Worm (Caenorhabditis elegans): ENCODE results near the gene F45E1.4.

The F45E1.4 gene

DNA sequence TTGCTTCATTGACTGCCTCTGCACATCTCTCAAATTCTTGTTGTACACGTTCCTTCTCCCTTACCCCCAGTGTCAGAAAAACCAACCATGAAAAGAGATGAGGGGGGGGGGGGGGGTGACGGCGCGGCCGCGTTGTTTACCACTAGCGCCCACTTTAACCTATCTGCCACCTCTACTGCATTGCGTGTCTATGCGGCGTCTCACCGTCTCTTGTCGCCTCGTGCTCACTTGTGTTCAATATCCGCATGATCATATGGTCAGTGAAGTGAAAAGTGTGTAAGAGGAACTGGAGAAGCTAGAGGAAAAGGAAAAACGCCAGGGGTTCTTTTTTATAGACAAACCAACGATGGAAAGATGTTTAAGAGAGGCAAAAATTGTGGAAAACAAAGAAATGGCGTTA is 33.9 kb downstream of the F45E1.4 start:
- TF ChIP-seq egl-27 (tag; optimal IDR thresholded peaks at IDR 0.05) (no peak), nhr-76 (tag; optimal IDR thresholded peaks at IDR 0.05) (peak; percentile 11), fkh-10 (GFP tag; optimal IDR thresholded peaks at IDR 0.05) (peak; percentile 30), ceh-16 (tag; optimal IDR thresholded peaks at IDR 0.05) (no peak), tbx-2 (tag; optimal IDR thresholded peaks at IDR 0.05) (peak; percentile 55), ama-1 (optimal IDR thresholded peaks at IDR 0.05) (peak; percentile 91), nhr-43 (tag; optimal IDR thresholded peaks at IDR 0.05; ENCODE audit: poor library complexity, severe bottlenecking) (peak; percentile 47), nhr-25 (tag; optimal IDR thresholded peaks at IDR 0.05) (peak; percentile 66), ceh-9 (tag; optimal IDR thresholded peaks at IDR 0.05) (no peak), hmg-11 (tag; optimal IDR thresholded peaks at IDR 0.05) (peak; percentile 84), aly-2 (tag; optimal IDR thresholded peaks at IDR 0.05) (no peak), mml-1 (tag; optimal IDR thresholded peaks at IDR 0.05) (no peak), unc-62 (GFP tag; optimal IDR thresholded peaks at IDR 0.05) (peak; percentile 37), elt-2 (tag; optimal IDR thresholded peaks at IDR 0.05) (peak; percentile 77), ztf-4 (tag; optimal IDR thresholded peaks at IDR 0.05) (no peak), lin-39 (tag; optimal IDR thresholded peaks at IDR 0.05) (peak; percentile 93), ceh-82 (tag; optimal IDR thresholded peaks at IDR 0.05) (peak; percentile 30), snpc-4 (tag; optimal IDR thresholded peaks at IDR 0.05) (peak; percentile 32), R02D3.7 (tag; optimal IDR thresholded peaks at IDR 0.05) (no peak), zag-1 (tag; optimal IDR thresholded peaks at IDR 0.05) (no peak), daf-12 (tag; optimal IDR thresholded peaks at IDR 0.05) (no peak), sea-2 (GFP tag; optimal IDR thresholded peaks at IDR 0.05) (no peak), nhr-67 (tag; optimal IDR thresholded peaks at IDR 0.05) (no peak), fkh-2 (tag; optimal IDR thresholded peaks at IDR 0.05) (no peak), jun-1 (tag; optimal IDR thresholded peaks at IDR 0.05) (peak; percentile 91), eor-1 (tag; optimal IDR thresholded peaks at IDR 0.05) (peak in 1 of 2 experiments; percentile 14), nhr-11 (tag; optimal IDR thresholded peaks at IDR 0.05) (no peak), lsy-12 (tag; optimal IDR thresholded peaks at IDR 0.05) (peak; percentile 89), nhr-237 (tag; optimal IDR thresholded peaks at IDR 0.05) (no peak), unc-39 (tag; optimal IDR thresholded peaks at IDR 0.05) (no peak), nhr-77 (tag; optimal IDR thresholded peaks at IDR 0.05) (peak; percentile 64), nhr-23 (tag; optimal IDR thresholded peaks at IDR 0.05) (peak; percentile 65), lin-15B (tag; optimal IDR thresholded peaks at IDR 0.05) (peak; percentile 10), elt-1 (tag; optimal IDR thresholded peaks at IDR 0.05) (peak; percentile 31), nhr-12 (tag; optimal IDR thresholded peaks at IDR 0.05) (no peak), pqm-1 (tag; optimal IDR thresholded peaks at IDR 0.05) (peak; percentile 63), nhr-28 (tag; optimal IDR thresholded peaks at IDR 0.05) (no peak), fos-1 (tag; optimal IDR thresholded peaks at IDR 0.05) (no peak), elt-3 (tag; optimal IDR thresholded peaks at IDR 0.05) (no peak), egl-5 (tag; optimal IDR thresholded peaks at IDR 0.05) (peak; percentile 94), ZK546.5 (tag; optimal IDR thresholded peaks at IDR 0.05) (no peak), ceh-28 (tag; optimal IDR thresholded peaks at IDR 0.05) (peak; percentile 69), mdl-1 (tag; optimal IDR thresholded peaks at IDR 0.05) (peak; percentile 87), skn-1 (tag; optimal IDR thresholded peaks at IDR 0.05) (peak; percentile 23), nfya-1 (tag; optimal IDR thresholded peaks at IDR 0.05; ENCODE audit: insufficient read depth) (peak; percentile 89), pha-4 (tag; optimal IDR thresholded peaks at IDR 0.05) (peak; percentile 98), ztf-11 (tag; optimal IDR thresholded peaks at IDR 0.05) (no peak)

- TF ChIP-seq jun-1 (tag; optimal IDR thresholded peaks at IDR 0.05) (peak; percentile 30), unc-62 (GFP tag; optimal IDR thresholded peaks at IDR 0.05) (peak; percentile 80), ztf-11 (tag; optimal IDR thresholded peaks at IDR 0.05) (no peak), nhr-23 (tag; optimal IDR thresholded peaks at IDR 0.05) (no peak), lin-39 (tag; optimal IDR thresholded peaks at IDR 0.05) (peak; percentile 95), fkh-10 (GFP tag; optimal IDR thresholded peaks at IDR 0.05) (peak; percentile 87), lin-15B (tag; optimal IDR thresholded peaks at IDR 0.05) (peak; percentile 28), nfya-1 (tag; optimal IDR thresholded peaks at IDR 0.05; ENCODE audit: insufficient read depth) (peak; percentile 89), ama-1 (optimal IDR thresholded peaks at IDR 0.05) (peak; percentile 49), tbx-2 (tag; optimal IDR thresholded peaks at IDR 0.05) (peak; percentile 40), snpc-4 (tag; optimal IDR thresholded peaks at IDR 0.05) (peak; percentile 34), unc-39 (tag; optimal IDR thresholded peaks at IDR 0.05) (no peak), lsy-12 (tag; optimal IDR thresholded peaks at IDR 0.05) (peak; percentile 72), mdl-1 (tag; optimal IDR thresholded peaks at IDR 0.05) (peak; percentile 64), hmg-11 (tag; optimal IDR thresholded peaks at IDR 0.05) (peak; percentile 65), nhr-11 (tag; optimal IDR thresholded peaks at IDR 0.05) (peak; percentile 61), ZK546.5 (tag; optimal IDR thresholded peaks at IDR 0.05) (no peak), egl-5 (tag; optimal IDR thresholded peaks at IDR 0.05) (peak; percentile 92), elt-2 (tag; optimal IDR thresholded peaks at IDR 0.05) (peak; percentile 9), egl-27 (tag; optimal IDR thresholded peaks at IDR 0.05) (peak; percentile 9), nhr-12 (tag; optimal IDR thresholded peaks at IDR 0.05) (no peak), pha-4 (tag; optimal IDR thresholded peaks at IDR 0.05) (peak; percentile 55)
Observed at ce11 chrX:8021609-8022008, 35.8 kb downstream of the F45E1.4 start.
